Worm (Caenorhabditis elegans): ENCODE data around the gene abu-15.

DNA sequence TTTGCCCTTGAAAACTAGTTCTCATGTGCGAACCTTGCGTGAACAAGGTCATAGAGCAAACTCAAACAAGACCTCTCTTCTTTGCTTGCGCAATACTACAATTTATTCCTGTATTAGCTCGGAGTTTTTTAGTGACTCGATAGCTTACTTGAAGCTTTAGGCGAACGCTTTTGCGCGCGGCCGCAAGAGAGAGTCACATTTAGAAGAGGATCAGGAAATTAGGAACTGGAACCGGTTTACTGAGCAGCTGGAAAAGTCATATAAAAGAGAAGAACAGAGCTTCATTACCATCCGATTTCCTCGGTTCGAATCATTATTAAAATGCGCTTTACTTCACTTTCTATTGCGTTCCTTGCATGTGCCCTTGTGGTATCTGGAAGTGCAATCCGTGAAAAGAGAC lies at the start of gene abu-15:
- TF ChIP-seq ceh-36 (tag; optimal IDR thresholded peaks at IDR 0.05) (no peak), B0310.2 (tag; optimal IDR thresholded peaks at IDR 0.05) (no peak), flt-1 (GFP tag; IDR thresholded peaks at IDR 0.05) (no peak), ceh-13 (GFP tag; optimal IDR thresholded peaks at IDR 0.05) (no peak), sea-1 (GFP tag; conservative IDR thresholded peaks at IDR 0.05) (no peak), tbx-37 (GFP tag; conservative IDR thresholded peaks at IDR 0.05) (no peak), hnd-1 (tag; optimal IDR thresholded peaks at IDR 0.05) (no peak), aly-1 (tag; optimal IDR thresholded peaks at IDR 0.05) (no peak), ets-7 (tag; optimal IDR thresholded peaks at IDR 0.05) (no peak), tbx-11 (GFP tag; IDR thresholded peaks at IDR 0.05) (no peak), pes-1 (GFP tag; IDR thresholded peaks at IDR 0.05) (no peak), ama-1 (optimal IDR thresholded peaks at IDR 0.05) (no peak), tra-4 (tag; optimal IDR thresholded peaks at IDR 0.05) (no peak), hmbx-1 (tag; optimal IDR thresholded peaks at IDR 0.05) (no peak)
